Worm (Caenorhabditis elegans) whole organism, mixed stage, embryonic: ENCODE data around the gene orc-4.
A peak's percentile ranks its signal among the peaks of the same experiment; 100 is the strongest.

ENCODE experiments used
- M03D4.4 ChIP-seq: sonication (generic microtip); optimal IDR thresholded peaks from 2 replicates; lab custom pipeline; 2017; ENCODE audit warnings: mild to moderate bottlenecking, missing genetic modification characterization, missing compliant biosample characterization
- blmp-1 ChIP-seq: fragments of 150-350 bp; optimal IDR thresholded peaks from 2 replicates; lab custom pipeline; 2014; ENCODE audit warnings: missing biosample characterization, missing genetic modification characterization
- ceh-39 ChIP-seq: fragments of 150-350 bp; optimal IDR thresholded peaks from 2 replicates; lab custom pipeline; 2014; ENCODE audit warnings: missing biosample characterization, missing genetic modification characterization
- ceh-43 ChIP-seq: fragments of 200-800 bp; sonication (Bioruptor generic); optimal IDR thresholded peaks from 2 replicates; lab custom pipeline; 2018; ENCODE audit warnings: mild to moderate bottlenecking, missing genetic modification characterization, moderate library complexity, missing compliant biosample characterization
- ces-1 ChIP-seq: fragments of 150-350 bp; optimal IDR thresholded peaks from 2 replicates; lab custom pipeline; 2014; ENCODE audit warnings: missing biosample characterization, missing genetic modification reagents, missing genetic modification characterization
- cnd-1 ChIP-seq: fragments of 200-800 bp; sonication (Bioruptor generic); optimal IDR thresholded peaks from 2 replicates; lab custom pipeline; 2018; ENCODE audit warnings: mild to moderate bottlenecking, missing genetic modification characterization, missing compliant biosample characterization
- drap-1 ChIP-seq: fragments of 200-800 bp; sonication (Bioruptor generic); optimal IDR thresholded peaks from 3 replicates; lab custom pipeline; 2018; ENCODE audit warnings: mild to moderate bottlenecking, missing genetic modification characterization, missing compliant biosample characterization
- elt-1 ChIP-seq: sonication (generic microtip); optimal IDR thresholded peaks from 2 replicates; lab custom pipeline; 2017; ENCODE audit warnings: missing genetic modification characterization, mild to moderate bottlenecking, missing compliant biosample characterization, antibody characterized with exemption, moderate library complexity, borderline replicate concordance; ENCODE audit not compliant: insufficient read depth
- flh-1 ChIP-seq: fragments of 200-800 bp; sonication (Bioruptor generic); optimal IDR thresholded peaks from 2 replicates; lab custom pipeline; 2018; ENCODE audit warnings: mild to moderate bottlenecking, missing genetic modification characterization, moderate library complexity, missing compliant biosample characterization
- ham-2 ChIP-seq: fragments of 200-800 bp; sonication (Bioruptor generic); optimal IDR thresholded peaks from 2 replicates; lab custom pipeline; 2018; ENCODE audit warnings: mild to moderate bottlenecking, missing genetic modification characterization, missing compliant biosample characterization
- hlh-1 ChIP-seq: fragments of 150-350 bp; optimal IDR thresholded peaks from 2 replicates; lab custom pipeline; 2014; ENCODE audit warnings: missing biosample characterization, missing genetic modification reagents, missing genetic modification characterization
- lin-13 ChIP-seq: fragments of 150-350 bp; optimal IDR thresholded peaks from 2 replicates; lab custom pipeline; 2014; ENCODE audit warnings: missing biosample characterization, missing genetic modification characterization
- lsy-2 ChIP-seq: fragments of 150-350 bp; optimal IDR thresholded peaks from 2 replicates; lab custom pipeline; 2014; ENCODE audit warnings: missing biosample characterization, missing genetic modification characterization
- mls-2 ChIP-seq: sonication (generic microtip); optimal IDR thresholded peaks from 2 replicates; lab custom pipeline; 2016; ENCODE audit warnings: mild to moderate bottlenecking, missing genetic modification characterization, moderate library complexity, missing compliant biosample characterization
- nhr-12 ChIP-seq: fragments of 150-350 bp; optimal IDR thresholded peaks from 2 replicates; lab custom pipeline; 2014; ENCODE audit warnings: missing biosample characterization, missing genetic modification characterization
- nhr-2 ChIP-seq: fragments of 150-350 bp; optimal IDR thresholded peaks from 2 replicates; lab custom pipeline; 2014; ENCODE audit warnings: missing biosample characterization, missing genetic modification characterization
- nhr-237 ChIP-seq: fragments of 150-350 bp; optimal IDR thresholded peaks from 2 replicates; lab custom pipeline; 2014; ENCODE audit warnings: missing biosample characterization, missing genetic modification characterization
- nhr-28 ChIP-seq: fragments of 150-350 bp; optimal IDR thresholded peaks from 2 replicates; lab custom pipeline; 2014; ENCODE audit warnings: missing biosample characterization, missing genetic modification characterization
- nhr-76 ChIP-seq: sonication (generic microtip); optimal IDR thresholded peaks from 2 replicates; lab custom pipeline; 2017; ENCODE audit warnings: missing biosample characterization, missing genetic modification characterization
- pha-4 ChIP-seq: fragments of 150-350 bp; optimal IDR thresholded peaks from 2 replicates; lab custom pipeline; 2018; ENCODE audit warnings: missing biosample characterization, missing genetic modification reagents, missing genetic modification characterization
- sem-2 ChIP-seq: fragments of 200-800 bp; sonication (Bioruptor generic); optimal IDR thresholded peaks from 2 replicates; lab custom pipeline; 2018; ENCODE audit warnings: mild to moderate bottlenecking, missing genetic modification characterization, missing compliant biosample characterization
- snpc-4 ChIP-seq: fragments of 150-350 bp; optimal IDR thresholded peaks from 2 replicates; lab custom pipeline; 2014; ENCODE audit warnings: missing biosample characterization, missing genetic modification characterization
- sptf-1 ChIP-seq: sonication (generic microtip); optimal IDR thresholded peaks from 2 replicates; lab custom pipeline; 2017; ENCODE audit warnings: mild to moderate bottlenecking, missing genetic modification characterization, moderate library complexity, missing compliant biosample characterization
- tbx-8 ChIP-seq: fragments of 200-800 bp; sonication (Bioruptor generic); optimal IDR thresholded peaks from 2 replicates; lab custom pipeline; 2018; ENCODE audit warnings: mild to moderate bottlenecking, missing genetic modification characterization, moderate library complexity, missing compliant biosample characterization
- unc-120 ChIP-seq: sonication (generic microtip); optimal IDR thresholded peaks from 2 replicates; lab custom pipeline; 2017; ENCODE audit warnings: missing genetic modification characterization, missing compliant biosample characterization; ENCODE audit not compliant: poor library complexity, severe bottlenecking
- unc-39 ChIP-seq: fragments of 150-350 bp; optimal IDR thresholded peaks from 2 replicates; lab custom pipeline; 2014; ENCODE audit warnings: missing biosample characterization, missing genetic modification characterization
- unc-62 ChIP-seq: fragments of 150-350 bp; optimal IDR thresholded peaks from 2 replicates; lab custom pipeline; 2014; ENCODE audit warnings: missing biosample characterization, missing genetic modification reagents, missing genetic modification characterization
- zip-8 ChIP-seq: fragments of 150-350 bp; optimal IDR thresholded peaks from 2 replicates; lab custom pipeline; 2014; ENCODE audit warnings: missing biosample characterization, missing genetic modification characterization

orc-4 gene

ce11 chrIII:10624564-10624963 is 21.4 kb upstream of the orc-4 start (continued):
- peak; percentile 18 for TF ChIP-seq pha-4 (tag; lab: Kevin White, UChicago)
- TF ChIP-seq ces-1 (GFP tag; lab: Kevin White, UChicago): no peak
- TF ChIP-seq ceh-39 (tag; lab: Kevin White, UChicago): no peak
- TF ChIP-seq mls-2: peak; percentile 87
- TF ChIP-seq, all 35 proteins: peak for 18

- no peak for TF ChIP-seq ceh-43 (GFP tag; lab: Kevin White, UChicago)
- no peak for TF ChIP-seq nhr-2 (tag; lab: Kevin White, UChicago)
- TF ChIP-seq unc-120 (tag; lab: Kevin White, UChicago): no peak
- peak; percentile 39 for TF ChIP-seq ces-1 (GFP tag; lab: Kevin White, UChicago)
- no peak for TF ChIP-seq lsy-2
- no peak for TF ChIP-seq sem-2 (GFP tag; lab: Kevin White, UChicago)
- no peak for TF ChIP-seq nhr-237 (tag; lab: Kevin White, UChicago)
- no peak for TF ChIP-seq flh-1 (GFP tag; lab: Kevin White, UChicago)
- no peak for TF ChIP-seq ham-2 (GFP tag; lab: Kevin White, UChicago)
- no peak for TF ChIP-seq pha-4 (tag; lab: Kevin White, UChicago)
- peak; percentile 14 for TF ChIP-seq hlh-1
Measured at ce11 chrIII:10628360-10628759, 17.6 kb upstream of the orc-4 start.

- TF ChIP-seq cnd-1 (no peak), tbx-8 (no peak)
Measured at ce11 chrIII:10629043-10629442, 16.9 kb upstream of the orc-4 start, which contains the start of gene swt-4. Gene swt-4, minus strand, starts transcription at chrIII:10629143.

ce11 chrIII:10629795-10630194 is 16.2 kb upstream of the orc-4 start:
- TF ChIP-seq unc-39 (no peak), nhr-12 (tag; lab: Kevin White, UChicago) (no peak), flh-1 (GFP tag; lab: Kevin White, UChicago) (no peak), ceh-43 (GFP tag; lab: Kevin White, UChicago) (no peak), zip-8 (no peak), elt-1 (no peak), nhr-76 (no peak), unc-62 (no peak), mls-2 (no peak), lsy-2 (no peak), ham-2 (GFP tag; lab: Kevin White, UChicago) (no peak), M03D4.4 (tag; lab: Kevin White, UChicago) (no peak), sptf-1 (tag; lab: Kevin White, UChicago) (no peak), tbx-8 (no peak), lin-13 (tag; lab: Kevin White, UChicago) (no peak)

- TF ChIP-seq drap-1 (GFP tag; lab: Kevin White, UChicago) (no peak), ceh-43 (GFP tag; lab: Kevin White, UChicago) (no peak), sptf-1 (tag; lab: Kevin White, UChicago) (no peak), M03D4.4 (tag; lab: Kevin White, UChicago) (no peak), ham-2 (GFP tag; lab: Kevin White, UChicago) (no peak), nhr-28 (tag; lab: Kevin White, UChicago) (no peak), elt-1 (no peak), ces-1 (GFP tag; lab: Kevin White, UChicago) (no peak), nhr-76 (no peak), lin-13 (tag; lab: Kevin White, UChicago) (no peak), snpc-4 (tag; lab: Kevin White, UChicago) (no peak)
- TF ChIP-seq, all 35 proteins: peak for 0
Measured at ce11 chrIII:10631870-10632509, 14.0 kb upstream of the orc-4 start.

- TF ChIP-seq hlh-1 (no peak), lin-13 (tag; lab: Kevin White, UChicago) (no peak), ces-1 (GFP tag; lab: Kevin White, UChicago) (no peak), cnd-1 (no peak), mls-2 (peak; percentile 25), flh-1 (GFP tag; lab: Kevin White, UChicago) (no peak), ceh-43 (GFP tag; lab: Kevin White, UChicago) (no peak), zip-8 (no peak), sem-2 (GFP tag; lab: Kevin White, UChicago) (no peak), blmp-1 (tag; lab: Kevin White, UChicago) (no peak), sptf-1 (tag; lab: Kevin White, UChicago) (peak; percentile 25)
Measured at ce11 chrIII:10632590-10633402, 13.2 kb upstream of the orc-4 start, which contains the start of gene Y39A1A.10. Gene Y39A1A.10, plus strand, starts transcription at chrIII:10632728.
